Fruit fly (Drosophila melanogaster): Measurements from ENCODE around the gene CG33986.

Gene CG33986

DNA sequence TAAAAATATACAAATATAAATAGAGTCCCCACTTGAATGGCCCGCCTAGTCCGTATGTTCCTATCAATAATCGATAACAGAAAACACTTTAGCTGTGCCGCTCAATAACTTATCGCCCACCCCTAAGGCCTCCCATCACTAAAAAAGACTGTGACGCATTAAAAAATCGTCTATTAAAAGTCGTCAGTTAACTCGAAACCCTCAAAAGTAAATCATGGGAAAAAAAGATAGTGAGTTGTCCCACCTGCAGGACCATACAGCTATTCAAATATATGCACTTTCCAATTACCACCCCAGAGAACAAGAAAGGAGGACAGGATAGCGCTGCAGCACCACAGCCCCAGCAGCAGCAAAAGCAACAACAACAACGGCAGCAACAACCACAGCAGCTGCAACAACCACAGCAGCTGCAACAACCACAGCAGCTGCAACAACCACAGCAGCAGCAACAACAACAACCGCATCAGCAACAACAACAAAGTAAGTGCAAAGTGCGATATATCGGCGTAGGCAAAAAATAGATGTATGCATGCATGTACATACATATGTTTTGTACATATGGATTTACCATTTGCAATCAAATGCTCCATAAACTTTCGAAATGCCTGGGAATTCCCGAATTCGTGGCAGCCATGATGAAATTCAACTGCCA, 29.1 kb upstream of the CG33986 start, which contains the start of gene AGO2 (continued):
- TF ChIP-seq Ets96B (tag; optimal IDR thresholded peaks at IDR 0.05) (peak; percentile 47), Met (GFP tag; optimal IDR thresholded peaks at IDR 0.05) (peak; percentile 19), CG11762 (GFP tag; optimal IDR thresholded peaks at IDR 0.05; ENCODE audit: insufficient read depth) (peak; percentile 78), Smox (GFP tag; optimal IDR thresholded peaks at IDR 0.05) (no peak), pdm3 (GFP tag; optimal IDR thresholded peaks at IDR 0.05) (no peak), CG6808 (GFP tag; optimal IDR thresholded peaks at IDR 0.05) (peak; percentile 91), vri (GFP tag; optimal IDR thresholded peaks at IDR 0.05) (peak; percentile 30), acj6 (GFP tag; optimal IDR thresholded peaks at IDR 0.05) (no peak), Sox102F (GFP tag; optimal IDR thresholded peaks at IDR 0.05) (no peak), CG7368 (GFP tag; optimal IDR thresholded peaks at IDR 0.05) (peak; percentile 84), OdsH (GFP tag; optimal IDR thresholded peaks at IDR 0.05) (no peak), Ets21C (GFP tag; optimal IDR thresholded peaks at IDR 0.05) (no peak), CG3032 (tag; optimal IDR thresholded peaks at IDR 0.05) (peak; percentile 85), Blimp-1 (GFP tag; optimal IDR thresholded peaks at IDR 0.05) (peak; percentile 56), CG6276 (GFP tag; optimal IDR thresholded peaks at IDR 0.05) (peak; percentile 97), Lpt (GFP tag; optimal IDR thresholded peaks at IDR 0.05) (peak; percentile 87), CG31627 (GFP tag; optimal IDR thresholded peaks at IDR 0.05) (no peak), CG1621 (tag; optimal IDR thresholded peaks at IDR 0.05) (peak; percentile 65), CG3919 (GFP tag; optimal IDR thresholded peaks at IDR 0.05) (peak; percentile 85), CG11294 (GFP tag; IDR thresholded peaks at IDR 0.05) (no peak; the same call in 1 of the 2 replicates)

DNA sequence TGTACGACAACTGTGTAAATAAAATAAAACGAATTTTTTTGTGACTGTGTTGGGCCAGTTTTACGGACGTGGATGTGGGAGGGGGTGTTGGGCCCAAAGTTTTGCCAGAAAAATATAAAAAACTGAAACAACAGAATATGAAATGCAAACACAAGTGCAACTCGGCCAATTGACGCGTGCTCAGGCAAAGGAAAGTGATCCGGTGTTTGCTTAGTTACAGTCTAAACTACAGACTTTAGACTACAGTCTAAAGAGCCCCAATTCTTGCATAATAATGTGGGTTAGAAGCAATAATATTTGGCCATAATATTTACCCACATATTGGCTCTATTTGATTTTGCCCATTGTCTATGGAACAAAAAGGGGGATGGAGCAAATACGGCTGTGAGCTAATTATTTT, 23.8 kb upstream of the CG33986 start:
- TF ChIP-seq CG10631 (GFP tag; optimal IDR thresholded peaks at IDR 0.05) = no peak
- TF ChIP-seq CG1621 (tag; optimal IDR thresholded peaks at IDR 0.05) = no peak
- TF ChIP-seq Lpt (GFP tag; optimal IDR thresholded peaks at IDR 0.05) = no peak
- no peak for TF ChIP-seq spab (GFP tag; optimal IDR thresholded peaks at IDR 0.05)
- TF ChIP-seq pdm3 (GFP tag; optimal IDR thresholded peaks at IDR 0.05) = no peak
- no peak for TF ChIP-seq Hr38 (GFP tag; optimal IDR thresholded peaks at IDR 0.05)
- peak; percentile 86 for TF ChIP-seq fkh (GFP tag; optimal IDR thresholded peaks at IDR 0.05)
- TF ChIP-seq vri (GFP tag; optimal IDR thresholded peaks at IDR 0.05) = peak; percentile 50
- no peak for TF ChIP-seq CG8632 (GFP tag; optimal IDR thresholded peaks at IDR 0.05)
- no peak for TF ChIP-seq CG6792 (GFP tag; optimal IDR thresholded peaks at IDR 0.05)
- TF ChIP-seq Eip75B (GFP tag; optimal IDR thresholded peaks at IDR 0.05) = no peak

DNA sequence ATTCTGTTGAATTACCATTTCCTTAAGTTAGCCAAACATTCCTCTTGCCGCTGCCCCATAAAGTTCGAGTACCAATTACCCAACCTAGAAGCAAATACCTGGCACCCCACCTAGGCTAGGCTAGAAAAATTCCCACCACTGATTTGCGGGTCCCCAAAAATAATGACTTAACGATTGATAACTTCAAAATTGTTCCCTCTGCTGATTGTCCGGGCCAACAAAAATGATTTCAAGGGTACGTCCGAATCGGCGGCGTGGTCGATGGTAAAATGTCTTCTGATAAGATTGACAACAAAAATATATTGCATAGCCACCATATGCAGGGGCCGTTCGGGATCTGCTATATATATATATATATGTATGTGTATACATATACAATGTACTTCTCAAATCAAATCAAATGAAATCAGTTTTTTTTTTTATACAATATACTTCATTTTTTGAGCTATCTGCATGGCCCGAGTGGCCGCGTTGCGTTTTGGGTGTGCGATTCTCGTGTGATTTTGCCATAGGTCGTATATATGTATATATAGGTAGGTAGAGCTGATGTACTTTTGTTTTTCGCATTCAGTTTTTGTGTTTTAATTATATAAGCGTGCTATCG, 22.2 kb upstream of the CG33986 start:
- TF ChIP-seq Hr38 (GFP tag; optimal IDR thresholded peaks at IDR 0.05) (no peak), Gug (GFP tag; IDR thresholded peaks at IDR 0.05) (no peak), vri (GFP tag; optimal IDR thresholded peaks at IDR 0.05) (peak; percentile 94), Sox15 (GFP tag; optimal IDR thresholded peaks at IDR 0.05) (no peak), CG11762 (GFP tag; optimal IDR thresholded peaks at IDR 0.05; ENCODE audit: insufficient read depth) (no peak)

DNA sequence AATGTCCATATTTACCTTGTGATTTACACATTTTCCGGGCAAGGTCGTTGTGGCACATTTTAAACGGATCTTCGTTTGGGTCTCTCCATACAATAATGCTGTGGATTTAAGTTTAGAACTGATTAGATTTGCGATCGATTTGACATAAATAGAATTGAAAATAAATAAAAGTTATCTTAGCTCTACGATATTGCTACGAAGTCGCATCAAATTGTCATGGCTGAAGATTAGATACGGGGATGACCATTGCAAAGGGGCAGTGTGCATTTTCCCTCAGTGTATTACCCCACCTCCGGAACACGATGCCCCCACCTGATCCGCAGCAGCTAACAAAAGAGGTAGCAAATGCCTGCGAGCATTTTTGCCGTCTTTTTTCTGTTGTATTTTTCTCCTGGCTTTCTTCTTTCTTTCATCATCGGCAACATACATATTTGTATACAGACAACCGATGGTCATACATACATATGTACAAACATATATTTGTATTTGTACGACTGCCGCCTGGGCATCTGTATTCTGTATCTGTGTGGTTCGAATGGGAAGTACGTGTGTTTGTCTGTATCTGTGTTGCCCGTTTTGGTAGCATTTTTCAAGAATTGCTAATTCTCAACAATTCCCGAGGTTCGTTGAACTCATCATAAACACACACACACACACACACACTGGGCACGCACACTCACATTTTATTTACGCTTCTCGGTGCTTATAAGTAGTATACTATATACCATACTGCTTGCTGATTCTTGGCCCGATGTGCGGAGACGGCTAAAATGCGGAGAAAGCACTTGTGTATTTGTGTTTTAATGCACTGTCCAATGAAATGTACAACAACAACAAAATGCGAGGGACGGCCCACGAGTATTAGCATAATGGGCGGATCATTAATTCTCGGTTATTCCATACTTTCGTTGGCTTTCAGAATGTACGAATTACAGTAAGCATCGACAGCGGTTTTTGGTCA, 19.7 kb upstream of the CG33986 start:
- no peak for TF ChIP-seq CG11902 (GFP tag; optimal IDR thresholded peaks at IDR 0.05)
- TF ChIP-seq ss (GFP tag; optimal IDR thresholded peaks at IDR 0.05) = no peak
- no peak for TF ChIP-seq fd59A (GFP tag; optimal IDR thresholded peaks at IDR 0.05)
- TF ChIP-seq Ets96B (tag; optimal IDR thresholded peaks at IDR 0.05) = no peak
- no peak for TF ChIP-seq CG3032 (tag; optimal IDR thresholded peaks at IDR 0.05)
- TF ChIP-seq Eip78C (GFP tag) = peak; percentile 59
- peak; percentile 65 for TF ChIP-seq Met (GFP tag; optimal IDR thresholded peaks at IDR 0.05)
- peak; percentile 78 for TF ChIP-seq svp (GFP tag)
- TF ChIP-seq CG31627 (GFP tag; optimal IDR thresholded peaks at IDR 0.05) = peak; percentile 47
- TF ChIP-seq CG8319 (GFP tag; optimal IDR thresholded peaks at IDR 0.05) = no peak
- no peak for TF ChIP-seq CG8119 (GFP tag; IDR thresholded peaks at IDR 0.05)
- peak; percentile 53 for TF ChIP-seq lz (GFP tag; optimal IDR thresholded peaks at IDR 0.05)
- TF ChIP-seq pdm3 (GFP tag; optimal IDR thresholded peaks at IDR 0.05) = peak; percentile 7
- peak; percentile 32 for TF ChIP-seq vri (GFP tag; optimal IDR thresholded peaks at IDR 0.05)
- TF ChIP-seq Hr38 (GFP tag; optimal IDR thresholded peaks at IDR 0.05) = no peak
- TF ChIP-seq net (GFP tag; optimal IDR thresholded peaks at IDR 0.05) = no peak
- TF ChIP-seq Ets21C (GFP tag; optimal IDR thresholded peaks at IDR 0.05) = peak; percentile 23
- peak; percentile 61 for TF ChIP-seq Hr4 (GFP tag; optimal IDR thresholded peaks at IDR 0.05)
- peak; percentile 50 for TF ChIP-seq CG4318 (GFP tag; optimal IDR thresholded peaks at IDR 0.05)
- peak; percentile 12 for TF ChIP-seq Eip75B (GFP tag; optimal IDR thresholded peaks at IDR 0.05)
- TF ChIP-seq CG8632 (GFP tag; optimal IDR thresholded peaks at IDR 0.05) = no peak
- TF ChIP-seq Sox102F (GFP tag; optimal IDR thresholded peaks at IDR 0.05) = peak; percentile 39
- no peak for TF ChIP-seq CG15336 (GFP tag; IDR thresholded peaks at IDR 0.05)

All from whole organism, prepupa.